Fruit fly (Drosophila melanogaster): ENCODE measurements around the gene CG13074.

Gene CG13074

DNA sequence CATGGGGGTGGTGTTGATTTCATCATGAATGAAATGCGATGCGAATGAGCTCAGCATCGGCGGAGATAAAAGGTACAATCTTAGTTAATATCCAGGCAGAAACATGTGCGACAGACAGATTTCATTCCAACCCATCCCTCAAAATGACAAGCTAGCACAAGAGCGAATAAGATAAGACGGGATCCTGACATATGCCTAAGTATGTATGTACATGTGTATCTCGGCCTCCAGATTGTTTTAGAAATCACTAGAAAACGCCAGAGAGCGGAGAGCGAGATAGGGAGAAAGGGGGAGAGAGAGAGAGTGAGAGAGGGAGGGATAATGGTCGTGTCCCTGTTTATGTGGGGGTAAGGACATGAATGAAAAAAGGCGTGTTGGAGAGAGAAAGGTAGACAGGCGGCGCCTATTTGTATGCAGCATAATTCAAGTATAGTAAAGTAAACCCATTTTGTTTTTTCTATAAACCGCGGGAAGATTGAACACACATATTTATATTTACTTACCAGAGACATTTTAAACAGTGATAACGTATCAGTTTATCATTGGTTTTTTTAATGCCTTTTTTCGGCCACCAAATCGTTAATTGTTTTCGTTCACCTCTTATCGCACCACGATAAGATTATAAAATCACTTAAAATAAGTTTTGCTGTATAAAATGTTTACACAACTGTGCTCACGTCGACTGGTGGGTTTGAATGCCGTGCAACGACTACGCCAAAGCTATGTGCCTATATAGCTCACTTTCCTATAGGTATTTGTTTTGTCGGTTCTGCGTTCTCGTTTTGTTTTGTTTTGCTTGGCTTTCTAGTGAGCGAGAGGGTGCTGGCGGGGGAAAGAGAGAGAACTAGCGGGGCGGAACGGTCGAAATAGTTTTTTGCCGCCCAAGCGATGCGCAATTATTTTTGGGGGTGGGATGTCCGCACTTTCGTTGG is 47.1 kb downstream of the CG13074 start:
- TF ChIP-seq CG12605 (GFP tag; IDR thresholded peaks at IDR 0.05) (peak; percentile 65; the same call in 1 of the 2 replicates), fd96Ca (GFP tag; IDR thresholded peaks at IDR 0.05) (peak; percentile 67; the same call in 2 of the 3 replicates), Snoo (tag; optimal IDR thresholded peaks at IDR 0.05) (no peak), CG14655 (GFP tag; optimal IDR thresholded peaks at IDR 0.05) (peak; percentile 42), CG8301 (tag; optimal IDR thresholded peaks at IDR 0.05) (peak; percentile 39), CG13204 (GFP tag; optimal IDR thresholded peaks at IDR 0.05) (peak; percentile 20), Pif1A (GFP tag; optimal IDR thresholded peaks at IDR 0.05) (no peak), CG32121 (GFP tag; IDR thresholded peaks at IDR 0.05) (peak; percentile 64), CG4496 (GFP tag; IDR thresholded peaks at IDR 0.05) (peak; percentile 56; the same call in 2 of the 3 replicates), CG15710 (tag; optimal IDR thresholded peaks at IDR 0.05) (no peak), Ets98B (GFP tag; IDR thresholded peaks at IDR 0.05) (peak; percentile 57), rn (GFP tag; IDR thresholded peaks at IDR 0.05) (peak; percentile 66)

DNA sequence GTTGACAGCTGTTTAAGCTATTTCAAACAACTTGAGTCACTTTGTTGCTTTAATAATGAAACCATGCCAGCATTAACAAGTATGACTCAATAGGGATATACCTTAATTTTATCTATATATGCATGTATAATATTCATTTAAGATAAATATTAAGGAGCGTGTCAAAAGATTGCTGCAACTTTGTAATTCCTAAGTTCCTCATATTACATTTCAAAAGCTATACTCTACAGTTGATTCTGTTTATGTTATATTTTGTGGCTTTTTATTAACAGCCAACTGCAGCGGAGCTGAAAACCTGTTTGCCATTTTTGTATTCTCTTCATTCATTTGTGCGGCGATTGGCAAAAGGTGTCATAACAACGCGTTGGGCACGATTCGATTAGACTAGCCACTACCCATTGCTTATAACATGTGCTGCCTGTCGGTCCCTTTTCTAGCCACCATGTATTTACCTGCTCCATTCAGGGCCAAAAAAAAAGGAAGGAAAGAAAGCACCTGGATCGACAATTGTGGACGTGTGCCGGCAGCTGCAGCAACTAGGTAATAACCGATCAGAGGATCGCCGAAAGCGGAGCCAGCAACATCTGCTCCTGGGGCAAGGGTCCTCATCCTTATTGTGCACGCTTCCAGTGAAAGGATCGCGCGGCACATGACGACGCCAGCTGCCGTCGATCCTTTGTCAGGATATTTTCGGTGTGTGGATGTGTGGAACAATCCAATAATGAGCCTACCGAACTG is 48.4 kb downstream of the CG13074 start:
- TF ChIP-seq Snoo (tag; optimal IDR thresholded peaks at IDR 0.05) (no peak), CG10348 (GFP tag; IDR thresholded peaks at IDR 0.05) (no peak), Ets98B (GFP tag; IDR thresholded peaks at IDR 0.05) (no peak), CG9948 (tag; optimal IDR thresholded peaks at IDR 0.05) (peak; percentile 15), CG8159 (tag; optimal IDR thresholded peaks at IDR 0.05) (peak; percentile 17), EcR (GFP tag; optimal IDR thresholded peaks at IDR 0.05) (no peak), CG17806 (tag; optimal IDR thresholded peaks at IDR 0.05) (peak; percentile 50)

DNA sequence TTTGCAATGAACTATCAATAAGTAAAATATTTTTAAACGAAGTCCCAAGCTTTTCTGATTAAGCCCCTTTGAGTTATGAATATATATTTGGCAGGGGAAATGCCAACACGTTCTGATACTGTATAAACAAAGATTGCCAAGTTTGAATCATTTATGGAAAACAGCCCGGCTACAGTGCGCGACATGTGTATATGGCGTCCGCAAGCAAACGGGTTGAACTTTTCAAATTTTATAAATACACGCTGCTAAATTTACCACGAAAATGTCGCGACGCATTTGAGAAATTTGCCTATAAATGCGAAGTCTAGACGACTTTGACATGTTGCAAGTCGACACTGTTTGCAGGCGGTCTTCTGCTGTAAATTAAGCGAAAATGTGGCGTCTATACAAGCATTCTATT is 49.2 kb downstream of the CG13074 start:
- peak; percentile 70 for TF ChIP-seq CG32121 (GFP tag; IDR thresholded peaks at IDR 0.05)
- TF ChIP-seq D1 (tag; optimal IDR thresholded peaks at IDR 0.05): peak; percentile 6
- TF ChIP-seq rn (GFP tag; IDR thresholded peaks at IDR 0.05): peak; percentile 38; the same call in 1 of the 2 replicates
- peak; percentile 50; the same call in 1 of the 2 replicates for TF ChIP-seq CG12605 (GFP tag; IDR thresholded peaks at IDR 0.05)
- TF ChIP-seq fd96Ca (GFP tag; IDR thresholded peaks at IDR 0.05): peak; percentile 81
- peak; percentile 50 for TF ChIP-seq CG13204 (GFP tag; optimal IDR thresholded peaks at IDR 0.05)
- peak; percentile 59 for TF ChIP-seq CG9948 (tag; optimal IDR thresholded peaks at IDR 0.05)
- no peak for TF ChIP-seq EcR (GFP tag; optimal IDR thresholded peaks at IDR 0.05)
- peak; percentile 39 for TF ChIP-seq gl (tag; optimal IDR thresholded peaks at IDR 0.05)
- peak; percentile 64 for TF ChIP-seq CG14655 (GFP tag; optimal IDR thresholded peaks at IDR 0.05)
- TF ChIP-seq Pif1A (GFP tag; optimal IDR thresholded peaks at IDR 0.05): peak; percentile 79
- TF ChIP-seq CG15710 (tag; optimal IDR thresholded peaks at IDR 0.05): peak; percentile 72
- peak; percentile 66 for TF ChIP-seq CG8159 (tag; optimal IDR thresholded peaks at IDR 0.05)
- TF ChIP-seq CG8301 (tag; optimal IDR thresholded peaks at IDR 0.05): peak; percentile 44
- TF ChIP-seq CG17806 (tag; optimal IDR thresholded peaks at IDR 0.05): peak; percentile 58
- no peak for TF ChIP-seq CG10348 (GFP tag; IDR thresholded peaks at IDR 0.05)
- peak; percentile 86 for TF ChIP-seq CG4496 (GFP tag; IDR thresholded peaks at IDR 0.05)
- TF ChIP-seq Snoo (tag; optimal IDR thresholded peaks at IDR 0.05): peak; percentile 59
- peak; percentile 78 for TF ChIP-seq Ets98B (GFP tag; IDR thresholded peaks at IDR 0.05)
- peak; percentile 52 for TF ChIP-seq Pif1B (GFP tag; optimal IDR thresholded peaks at IDR 0.05)
- peak; percentile 68 for TF ChIP-seq CG34367 (tag; optimal IDR thresholded peaks at IDR 0.05)

DNA sequence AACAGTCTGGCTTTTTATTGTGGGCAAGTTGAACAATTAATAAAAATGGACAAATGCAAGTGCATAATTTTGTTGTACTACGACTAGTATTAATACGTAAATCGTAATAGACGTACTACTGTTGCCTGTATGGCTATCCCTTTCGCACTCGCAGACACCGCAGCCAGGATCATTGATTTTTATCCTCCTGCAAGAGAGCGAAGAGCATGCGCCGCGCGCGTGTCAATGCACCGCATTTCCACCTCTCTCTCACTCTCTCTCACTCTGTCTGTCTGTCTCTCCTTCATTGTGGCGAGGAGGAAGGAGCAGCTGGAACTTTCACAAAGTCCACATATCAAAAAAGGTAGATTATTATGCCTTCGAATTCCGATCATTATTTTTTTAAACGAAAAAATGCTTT is 50.2 kb downstream of the CG13074 start:
- no peak for TF ChIP-seq CG13204 (GFP tag; optimal IDR thresholded peaks at IDR 0.05)
- TF ChIP-seq EcR (GFP tag; optimal IDR thresholded peaks at IDR 0.05): peak; percentile 93
- TF ChIP-seq CG4496 (GFP tag; IDR thresholded peaks at IDR 0.05): 0 out of 3 replicates have a peak, but pooled peaks have one; percentile 22
- no peak for TF ChIP-seq CG17806 (tag; optimal IDR thresholded peaks at IDR 0.05)
- TF ChIP-seq Ets98B (GFP tag; IDR thresholded peaks at IDR 0.05): no peak
- TF ChIP-seq CG12605 (GFP tag; IDR thresholded peaks at IDR 0.05): no peak
- TF ChIP-seq Snoo (tag; optimal IDR thresholded peaks at IDR 0.05): no peak
- TF ChIP-seq gl (tag; optimal IDR thresholded peaks at IDR 0.05): no peak

DNA sequence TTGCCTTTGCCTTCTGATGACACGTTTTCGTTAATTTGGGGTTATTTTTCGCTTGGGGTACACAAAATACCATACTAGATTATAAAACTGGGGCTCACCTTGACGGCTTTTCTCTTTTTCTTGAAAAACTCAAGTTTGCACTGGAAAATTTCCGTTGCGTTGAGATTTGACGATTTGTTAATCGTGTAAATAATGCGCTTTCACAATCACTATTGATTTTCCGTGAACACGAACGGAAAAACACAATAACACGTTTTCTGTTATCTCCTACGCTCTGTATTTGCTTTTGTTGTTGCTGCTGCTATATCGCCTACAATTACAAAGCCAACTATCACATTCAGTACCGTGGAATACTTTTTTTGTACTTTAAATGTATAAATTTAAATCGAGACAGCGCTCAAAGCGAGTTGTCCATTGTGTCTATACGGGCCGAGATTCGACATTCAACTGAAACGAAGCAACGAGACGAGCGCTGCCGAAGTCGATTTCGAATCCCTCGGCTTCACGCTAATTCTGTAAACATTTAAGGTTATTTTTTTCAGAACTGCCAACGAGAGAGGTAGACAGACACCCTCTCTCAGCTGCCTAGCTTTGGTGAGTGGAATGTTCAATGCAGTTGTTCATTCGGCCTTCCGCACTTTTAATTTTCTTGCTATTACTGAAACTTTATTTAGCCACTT is 50.8 kb downstream of the CG13074 start:
- TF ChIP-seq CG13204 (GFP tag; optimal IDR thresholded peaks at IDR 0.05) (peak; percentile 41), CG10348 (GFP tag; IDR thresholded peaks at IDR 0.05) (no peak), CG32121 (GFP tag; IDR thresholded peaks at IDR 0.05) (peak; percentile 31; the same call in 1 of the 2 replicates), CG12605 (GFP tag; IDR thresholded peaks at IDR 0.05) (peak; percentile 68), CG17806 (tag; optimal IDR thresholded peaks at IDR 0.05) (peak; percentile 3), CG15710 (tag; optimal IDR thresholded peaks at IDR 0.05) (no peak), rn (GFP tag; IDR thresholded peaks at IDR 0.05) (no peak), Pif1A (GFP tag; optimal IDR thresholded peaks at IDR 0.05) (no peak), Snoo (tag; optimal IDR thresholded peaks at IDR 0.05) (peak; percentile 1), fd96Ca (GFP tag; IDR thresholded peaks at IDR 0.05) (peak; percentile 40; the same call in 2 of the 3 replicates), Pif1B (GFP tag; optimal IDR thresholded peaks at IDR 0.05) (peak; percentile 61), Ets98B (GFP tag; IDR thresholded peaks at IDR 0.05) (peak; percentile 48; the same call in 1 of the 2 replicates), CG14655 (GFP tag; optimal IDR thresholded peaks at IDR 0.05) (peak; percentile 12), CG9948 (tag; optimal IDR thresholded peaks at IDR 0.05) (no peak), CG34367 (tag; optimal IDR thresholded peaks at IDR 0.05) (no peak), CG8159 (tag; optimal IDR thresholded peaks at IDR 0.05) (no peak), gl (tag; optimal IDR thresholded peaks at IDR 0.05) (no peak), CG4496 (GFP tag; IDR thresholded peaks at IDR 0.05) (peak; percentile 63; the same call in 2 of the 3 replicates), CG8301 (tag; optimal IDR thresholded peaks at IDR 0.05) (no peak), D1 (tag; optimal IDR thresholded peaks at IDR 0.05) (no peak), EcR (GFP tag; optimal IDR thresholded peaks at IDR 0.05) (no peak)
